Worm (Caenorhabditis elegans): ENCODE results near the gene fat-3.

- TF ChIP-seq nfya-1 (tag; optimal IDR thresholded peaks at IDR 0.05; ENCODE audit: insufficient read depth) (no peak), pha-4 (tag; optimal IDR thresholded peaks at IDR 0.05) (no peak), snpc-4 (tag; optimal IDR thresholded peaks at IDR 0.05) (no peak), zag-1 (tag; optimal IDR thresholded peaks at IDR 0.05) (no peak), nhr-12 (tag; optimal IDR thresholded peaks at IDR 0.05) (no peak), unc-62 (GFP tag; optimal IDR thresholded peaks at IDR 0.05) (no peak), nhr-28 (tag; optimal IDR thresholded peaks at IDR 0.05) (no peak), elt-2 (tag; optimal IDR thresholded peaks at IDR 0.05) (peak; percentile 85), ceh-16 (tag; optimal IDR thresholded peaks at IDR 0.05) (no peak), ceh-82 (tag; optimal IDR thresholded peaks at IDR 0.05) (no peak), fkh-10 (GFP tag; optimal IDR thresholded peaks at IDR 0.05) (no peak), ztf-11 (tag; optimal IDR thresholded peaks at IDR 0.05) (no peak), ceh-28 (tag; optimal IDR thresholded peaks at IDR 0.05) (no peak), aly-2 (tag; optimal IDR thresholded peaks at IDR 0.05) (no peak)
Measured at ce11 chrIV:9825196-9825744, 22.4 kb downstream of the fat-3 start, which contains the start of gene mtr-4.
